Fruit fly (Drosophila melanogaster): Measurements from ENCODE around the gene CG14456.

CG14456 gene

dm6 chr3L:22727739-22728335 is 40.8 kb downstream of the CG14456 start, which contains the start of the genes CG14450 and CG11367 (continued):
- TF ChIP-seq CG13123 (GFP tag; optimal IDR thresholded peaks at IDR 0.05) = no peak
- peak; percentile 67 for TF ChIP-seq CG14710 (tag; optimal IDR thresholded peaks at IDR 0.05)
- no peak for TF ChIP-seq dati (GFP tag; IDR thresholded peaks at IDR 0.05)
- TF ChIP-seq peb (GFP tag; IDR thresholded peaks at IDR 0.05) = no peak
- no peak for TF ChIP-seq CG6854 (GFP tag; optimal IDR thresholded peaks at IDR 0.05)
- no peak for TF ChIP-seq otp (GFP tag; IDR thresholded peaks at IDR 0.05)
- TF ChIP-seq CkIIα-i1 (GFP tag; IDR thresholded peaks at IDR 0.05) = no peak
- TF ChIP-seq caup (GFP tag; optimal IDR thresholded peaks at IDR 0.05; ENCODE audit: severe bottlenecking) = peak; percentile 26
- TF ChIP-seq CG9437 (GFP tag; optimal IDR thresholded peaks at IDR 0.05) = peak; percentile 22
- peak; percentile 27; the same call in 1 of the 2 replicates for TF ChIP-seq CG4360 (GFP tag; IDR thresholded peaks at IDR 0.05)
- TF ChIP-seq Bteb2 (GFP tag; optimal IDR thresholded peaks at IDR 0.05) = no peak
- no peak for TF ChIP-seq HHEX (GFP tag; optimal IDR thresholded peaks at IDR 0.05)
- no peak for TF ChIP-seq CG6765 (GFP tag; optimal IDR thresholded peaks at IDR 0.05)
- no peak for TF ChIP-seq CG17912 (GFP tag; optimal IDR thresholded peaks at IDR 0.05)
- TF ChIP-seq ro (GFP tag; IDR thresholded peaks at IDR 0.05) = no peak
- TF ChIP-seq CG8388 (GFP tag; optimal IDR thresholded peaks at IDR 0.05) = no peak
- TF ChIP-seq fd64A (GFP tag; optimal IDR thresholded peaks at IDR 0.05) = no peak
- TF ChIP-seq CG9797 (GFP tag; optimal IDR thresholded peaks at IDR 0.05) = peak; percentile 66
- TF ChIP-seq mirr (GFP tag; optimal IDR thresholded peaks at IDR 0.05) = no peak
- TF ChIP-seq CG32532 (GFP tag; IDR thresholded peaks at IDR 0.05) = no peak; the same call in 1 of the 2 replicates
- peak; percentile 20 for TF ChIP-seq CG13296 (GFP tag; optimal IDR thresholded peaks at IDR 0.05)
- TF ChIP-seq CG9727 (GFP tag; optimal IDR thresholded peaks at IDR 0.05) = no peak
- TF ChIP-seq CG7987 (GFP tag; optimal IDR thresholded peaks at IDR 0.05) = no peak
- TF ChIP-seq CG7556 (GFP tag; optimal IDR thresholded peaks at IDR 0.05) = peak; percentile 2
- TF ChIP-seq CG14441 (GFP tag; IDR thresholded peaks at IDR 0.05) = no peak
- no peak for TF ChIP-seq cwo (GFP tag; optimal IDR thresholded peaks at IDR 0.05)
- no peak for TF ChIP-seq tup (GFP tag; optimal IDR thresholded peaks at IDR 0.05)
- no peak for TF ChIP-seq btn (GFP tag; optimal IDR thresholded peaks at IDR 0.05)
- no peak for TF ChIP-seq Taf1 (GFP tag; IDR thresholded peaks at IDR 0.05)
- TF ChIP-seq pnt (GFP tag; optimal IDR thresholded peaks at IDR 0.05) = no peak
- no peak for TF ChIP-seq CG11456 (GFP tag; IDR thresholded peaks at IDR 0.05)
- TF ChIP-seq CG4328 (GFP tag; optimal IDR thresholded peaks at IDR 0.05) = no peak
- no peak for TF ChIP-seq CG11696 (GFP tag; IDR thresholded peaks at IDR 0.05)
- TF ChIP-seq kah (GFP tag; optimal IDR thresholded peaks at IDR 0.05) = no peak
- TF ChIP-seq Abd-B (GFP tag; optimal IDR thresholded peaks at IDR 0.05) = no peak
- peak; percentile 29; the same call in 1 of the 2 replicates for TF ChIP-seq Xrp1 (GFP tag; IDR thresholded peaks at IDR 0.05)
- TF ChIP-seq da (GFP tag; optimal IDR thresholded peaks at IDR 0.05) = no peak
- TF ChIP-seq CG1832 (GFP tag; optimal IDR thresholded peaks at IDR 0.05) = no peak
- TF ChIP-seq CG12155 (GFP tag; optimal IDR thresholded peaks at IDR 0.05) = peak; percentile 55
- peak; percentile 20 for TF ChIP-seq CG15696 (tag; optimal IDR thresholded peaks at IDR 0.05)
- TF ChIP-seq CG8281 (tag; optimal IDR thresholded peaks at IDR 0.05) = no peak
- TF ChIP-seq sens (GFP tag) = peak; percentile 70
- no peak for TF ChIP-seq Hsf (GFP tag; optimal IDR thresholded peaks at IDR 0.05)
- 0 out of 2 replicates have a peak, but pooled peaks have one; percentile 21 for TF ChIP-seq CG3847 (GFP tag; IDR thresholded peaks at IDR 0.05)
- peak; percentile 64 for TF ChIP-seq CG12659 (GFP tag; optimal IDR thresholded peaks at IDR 0.05)
- no peak for TF ChIP-seq CG4617 (GFP tag; optimal IDR thresholded peaks at IDR 0.05; ENCODE audit: borderline replicate concordance)
- TF ChIP-seq nmo (GFP tag; optimal IDR thresholded peaks at IDR 0.05) = peak; percentile 65
- no peak for TF ChIP-seq al (GFP tag; IDR thresholded peaks at IDR 0.05)
- no peak for TF ChIP-seq vfl (GFP tag; optimal IDR thresholded peaks at IDR 0.05)
- no peak for TF ChIP-seq CG6254 (GFP tag; optimal IDR thresholded peaks at IDR 0.05)
- TF ChIP-seq CG10959 (GFP tag; IDR thresholded peaks at IDR 0.05) = no peak
